Worm (Caenorhabditis elegans) whole organism, late embryonic: ENCODE measurements around the gene crn-2.

Experiments used
- C08G9.2 ChIP-seq: sonication (generic microtip); optimal IDR thresholded peaks from 2 replicates; lab custom pipeline; 2016; ENCODE audit warnings: mild to moderate bottlenecking, missing genetic modification characterization, moderate library complexity, missing compliant biosample characterization
- F13H6.1 ChIP-seq: sonication (generic microtip); optimal IDR thresholded peaks from 2 replicates; lab custom pipeline; 2016; ENCODE audit warnings: missing genetic modification characterization, missing compliant biosample characterization
- K09A11.1 ChIP-seq: sonication (generic microtip); optimal IDR thresholded peaks from 2 replicates; lab custom pipeline; 2017; ENCODE audit warnings: antibody characterized with exemption, mild to moderate bottlenecking, missing genetic modification characterization, missing compliant biosample characterization; ENCODE audit not compliant: insufficient read depth
- Y22D7AL.16 ChIP-seq: sonication (generic microtip); optimal IDR thresholded peaks from 2 replicates; lab custom pipeline; 2016; ENCODE audit warnings: missing genetic modification characterization, missing compliant biosample characterization
- ahr-1 ChIP-seq: sonication (generic microtip); optimal IDR thresholded peaks from 2 replicates; lab custom pipeline; 2016; ENCODE audit warnings: missing genetic modification characterization, missing compliant biosample characterization
- ama-1 ChIP-seq: fragments of 150-350 bp; optimal IDR thresholded peaks from 2 replicates; lab custom pipeline; 2014
- ceh-14 ChIP-seq: sonication (generic microtip); optimal IDR thresholded peaks from 2 replicates; lab custom pipeline; 2016; ENCODE audit warnings: missing genotype, missing genetic modification characterization, missing compliant biosample characterization
- ceh-18 ChIP-seq: sonication (generic microtip); optimal IDR thresholded peaks from 2 replicates; lab custom pipeline; 2016; ENCODE audit warnings: missing genetic modification characterization, missing compliant biosample characterization
- ceh-19 ChIP-seq: fragments of 200-800 bp; sonication (Bioruptor generic); optimal IDR thresholded peaks from 2 replicates; lab custom pipeline; 2018; ENCODE audit warnings: mild to moderate bottlenecking, missing genetic modification characterization, missing compliant biosample characterization
- ceh-22 ChIP-seq: sonication (generic microtip); optimal IDR thresholded peaks from 2 replicates; lab custom pipeline; 2017; ENCODE audit warnings: missing biosample characterization, missing genetic modification characterization
- ceh-24 ChIP-seq: sonication (generic microtip); optimal IDR thresholded peaks from 2 replicates; lab custom pipeline; 2016; ENCODE audit warnings: mild to moderate bottlenecking, missing genetic modification characterization, missing compliant biosample characterization
- ceh-6 ChIP-seq: fragments of 200-800 bp; sonication (Bioruptor generic); optimal IDR thresholded peaks from 2 replicates; lab custom pipeline; 2018; ENCODE audit warnings: mild to moderate bottlenecking, missing genetic modification characterization, missing compliant biosample characterization
- ceh-9 ChIP-seq: sonication (generic microtip); optimal IDR thresholded peaks from 2 replicates; lab custom pipeline; 2016; ENCODE audit warnings: mild to moderate bottlenecking, missing genetic modification characterization, inconsistent platforms, missing compliant biosample characterization
- dmd-4 ChIP-seq: sonication (generic microtip); optimal IDR thresholded peaks from 2 replicates; lab custom pipeline; 2016; ENCODE audit warnings: borderline replicate concordance, missing genetic modification characterization, missing compliant biosample characterization
- dve-1 ChIP-seq: sonication (generic microtip); optimal IDR thresholded peaks from 2 replicates; lab custom pipeline; 2017; ENCODE audit warnings: antibody characterized with exemption, mild to moderate bottlenecking, missing genetic modification characterization, missing compliant biosample characterization
- elt-2 ChIP-seq: sonication (generic microtip); optimal IDR thresholded peaks from 2 replicates; lab custom pipeline; 2016; ENCODE audit warnings: missing genetic modification reagents, missing genetic modification characterization, missing compliant biosample characterization
- elt-4 ChIP-seq: sonication (generic microtip); optimal IDR thresholded peaks from 2 replicates; lab custom pipeline; 2016; ENCODE audit warnings: missing genetic modification characterization, missing compliant biosample characterization
- ets-4 ChIP-seq: sonication (generic microtip); optimal IDR thresholded peaks from 2 replicates; lab custom pipeline; 2016; ENCODE audit warnings: missing genetic modification characterization, missing compliant biosample characterization
- eyg-1 ChIP-seq: sonication (generic microtip); optimal IDR thresholded peaks from 2 replicates; lab custom pipeline; 2016; ENCODE audit warnings: missing genotype, missing genetic modification characterization, missing compliant biosample characterization
- fkh-10 ChIP-seq: fragments of 150-350 bp; optimal IDR thresholded peaks from 2 replicates; lab custom pipeline; 2014; ENCODE audit warnings: missing biosample characterization, missing genetic modification reagents, missing genetic modification characterization
- gmeb-2 ChIP-seq: sonication (generic microtip); optimal IDR thresholded peaks from 2 replicates; lab custom pipeline; 2016; ENCODE audit warnings: missing genetic modification characterization, inconsistent platforms, missing compliant biosample characterization
- hlh-13 ChIP-seq: fragments of 200-800 bp; sonication (Bioruptor generic); optimal IDR thresholded peaks from 2 replicates; lab custom pipeline; 2018; ENCODE audit warnings: mild to moderate bottlenecking, missing genetic modification characterization, missing compliant biosample characterization
- hlh-15 ChIP-seq: sonication (generic microtip); optimal IDR thresholded peaks from 2 replicates; lab custom pipeline; 2016; ENCODE audit warnings: missing genetic modification characterization, missing compliant biosample characterization
- hlh-30 ChIP-seq: sonication (generic microtip); optimal IDR thresholded peaks from 2 replicates; lab custom pipeline; 2017; ENCODE audit warnings: antibody characterized with exemption, missing genetic modification characterization, missing compliant biosample characterization; ENCODE audit not compliant: insufficient read depth
- hlh-6 ChIP-seq: sonication (generic microtip); optimal IDR thresholded peaks from 2 replicates; lab custom pipeline; 2016; ENCODE audit warnings: missing genotype, missing genetic modification characterization, missing compliant biosample characterization
- lim-6 ChIP-seq: sonication (generic microtip); optimal IDR thresholded peaks from 2 replicates; lab custom pipeline; 2016; ENCODE audit warnings: missing genetic modification characterization, missing compliant biosample characterization
- lin-11 ChIP-seq: fragments of 200-800 bp; sonication (Bioruptor generic); optimal IDR thresholded peaks from 2 replicates; lab custom pipeline; 2018; ENCODE audit warnings: mild to moderate bottlenecking, missing genetic modification characterization, missing compliant biosample characterization
- madf-2 ChIP-seq: sonication (generic microtip); optimal IDR thresholded peaks from 2 replicates; lab custom pipeline; 2017; ENCODE audit warnings: missing genetic modification characterization, missing compliant biosample characterization
- mec-3 ChIP-seq: sonication (generic microtip); optimal IDR thresholded peaks from 2 replicates; lab custom pipeline; 2016; ENCODE audit warnings: borderline replicate concordance, missing genetic modification characterization, missing compliant biosample characterization
- nhr-232 ChIP-seq: sonication (generic microtip); optimal IDR thresholded peaks from 2 replicates; lab custom pipeline; 2016; ENCODE audit warnings: missing genetic modification characterization, missing compliant biosample characterization
- npax-4 ChIP-seq: sonication (generic microtip); optimal IDR thresholded peaks from 2 replicates; lab custom pipeline; 2016; ENCODE audit warnings: missing genetic modification characterization, missing compliant biosample characterization
- pag-3 ChIP-seq: sonication (generic microtip); optimal IDR thresholded peaks from 2 replicates; lab custom pipeline; 2016; ENCODE audit warnings: missing compliant biosample characterization, missing genetic modification characterization, borderline replicate concordance
- pax-1 ChIP-seq: fragments of 150-350 bp; optimal IDR thresholded peaks from 2 replicates; lab custom pipeline; 2014; ENCODE audit warnings: missing biosample characterization, missing genetic modification characterization
- sdc-2 ChIP-seq: sonication (generic microtip); optimal IDR thresholded peaks from 2 replicates; lab custom pipeline; 2016; ENCODE audit warnings: missing genotype, missing genetic modification characterization, missing compliant biosample characterization
- sox-2 ChIP-seq: fragments of 200-800 bp; sonication (Bioruptor generic); IDR thresholded peaks from 2 replicates; pipeline ENCODE4 v1.3.6; 2022; ENCODE audit warnings: missing genetic modification reagents, missing genetic modification characterization, missing compliant biosample characterization
- sox-4 ChIP-seq: sonication (generic microtip); optimal IDR thresholded peaks from 2 replicates; lab custom pipeline; 2017; ENCODE audit warnings: mild to moderate bottlenecking, missing genetic modification characterization, inconsistent platforms, missing compliant biosample characterization
- syd-9 ChIP-seq: sonication (generic microtip); optimal IDR thresholded peaks from 2 replicates; lab custom pipeline; 2016; ENCODE audit warnings: mild to moderate bottlenecking, missing genetic modification characterization, moderate library complexity, missing compliant biosample characterization
- tbx-7 ChIP-seq: sonication (generic microtip); optimal IDR thresholded peaks from 2 replicates; lab custom pipeline; 2016; ENCODE audit warnings: missing genotype, missing genetic modification characterization, missing compliant biosample characterization
- ttx-3 ChIP-seq: sonication (generic microtip); optimal IDR thresholded peaks from 2 replicates; lab custom pipeline; 2016; ENCODE audit warnings: missing genetic modification reagents, missing genetic modification characterization, missing compliant biosample characterization
- unc-3 ChIP-seq, 2 experiments: fragments of 200-800 bp in 1 of 2; sonication (Bioruptor generic) in 1 of 2; sonication (generic microtip) in 1 of 2; conservative IDR thresholded peaks in 1 of 2; optimal IDR thresholded peaks in 1 of 2; 2 replicates each; pipeline versions ENCODE4 v1.3.6 to Lab custom; 2016 to 2022; ENCODE audit warnings: missing compliant biosample characterization in 2 of 2, missing genetic modification characterization in 2 of 2, missing genetic modification reagents in 1 of 2

Gene crn-2

DNA sequence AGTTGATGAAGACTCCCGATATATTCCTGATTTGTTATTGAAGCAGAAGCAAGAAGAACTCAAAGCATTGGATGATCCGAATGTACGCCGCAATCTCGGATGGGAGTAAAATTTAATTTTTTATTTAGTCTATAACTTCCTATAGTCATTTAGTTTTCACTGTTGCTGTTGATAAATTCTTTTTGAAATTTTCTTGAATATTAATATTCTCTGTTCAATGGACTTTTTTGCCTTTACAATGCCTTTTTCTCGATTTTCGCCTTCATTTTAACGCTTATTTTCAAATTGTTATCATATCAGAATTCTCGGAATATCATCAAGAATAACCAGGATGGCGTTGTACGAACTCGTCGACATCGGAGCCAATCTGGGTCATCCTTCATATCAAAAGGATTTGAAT lies at the start of gene crn-2:
Gene crn-2, plus strand, starts transcription at position 301 of the 400 bp plus-strand sequence.
- TF ChIP-seq ttx-3 (tag; lab: Kevin White, UChicago), result no peak
- TF ChIP-seq pag-3 (tag; lab: Kevin White, UChicago), result no peak
- TF ChIP-seq lin-11 (tag; lab: Kevin White, UChicago), result no peak
- TF ChIP-seq elt-2, result no peak
- no peak for TF ChIP-seq sox-4 (tag; lab: Kevin White, UChicago)
- no peak for TF ChIP-seq mec-3 (tag; lab: Kevin White, UChicago)
- no peak for TF ChIP-seq ceh-9 (tag; lab: Kevin White, UChicago)
- TF ChIP-seq eyg-1 (tag; lab: Kevin White, UChicago), result no peak
- TF ChIP-seq npax-4, result no peak

DNA sequence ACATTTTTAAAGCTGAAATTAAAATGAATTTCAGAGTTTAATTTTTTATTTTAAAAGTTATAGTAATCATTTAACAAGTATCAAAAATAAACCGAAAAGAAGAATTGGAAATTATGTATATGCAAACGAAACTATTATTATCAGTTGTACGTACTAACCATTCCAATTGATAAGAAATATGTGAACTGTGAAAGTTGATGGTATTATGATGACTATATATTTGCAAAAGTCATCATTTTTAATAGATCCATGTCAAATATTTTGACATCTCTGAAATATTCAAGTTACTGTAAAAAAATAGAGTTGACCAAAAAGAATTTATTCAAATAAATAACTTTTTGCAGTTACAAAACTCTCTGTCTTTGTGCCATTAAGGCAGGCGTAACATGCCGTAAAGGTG lies 46.4 kb upstream of the crn-2 start, which contains the start of gene ugt-48:
Gene ugt-48, minus strand, starts transcription at position 12 of the 400 bp plus-strand sequence.
- TF ChIP-seq syd-9 (tag; lab: Kevin White, UChicago), result no peak
- no peak for TF ChIP-seq F13H6.1
- no peak for TF ChIP-seq gmeb-2 (tag; lab: Kevin White, UChicago)

DNA sequence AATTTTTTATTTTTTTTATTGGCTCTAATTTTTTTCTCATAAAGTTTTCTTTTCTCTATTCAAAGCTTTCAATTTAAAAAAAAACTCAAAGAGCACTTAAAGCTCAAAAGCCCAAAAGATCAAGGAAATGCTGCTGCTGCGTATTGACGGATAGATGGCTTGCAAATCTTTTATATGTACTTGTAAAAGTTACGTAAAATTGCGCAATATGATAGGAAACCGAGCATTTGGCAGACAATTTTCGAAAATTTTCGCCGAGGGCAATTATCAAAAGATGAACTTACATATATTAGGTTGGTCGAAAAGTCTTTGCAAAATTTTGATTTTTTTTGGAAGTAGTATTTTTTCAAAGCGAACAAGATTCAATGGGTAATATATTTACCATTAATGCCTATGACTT lies 45.9 kb upstream of the crn-2 start:
- TF ChIP-seq pag-3 (tag; lab: Kevin White, UChicago) (no peak), ets-4 (tag; lab: Kevin White, UChicago) (no peak), hlh-13 (GFP tag; lab: Kevin White, UChicago) (no peak), ahr-1 (no peak), ceh-6 (no peak), ceh-24 (no peak), hlh-6 (tag; lab: Kevin White, UChicago) (no peak), ceh-22 (no peak), lin-11 (tag; lab: Kevin White, UChicago) (no peak), unc-3 (GFP tag; conservative IDR thresholded peaks at IDR 0.05; lab: Robert Waterston, UW) (no peak), unc-3 (tag; optimal IDR thresholded peaks at IDR 0.05; lab: Kevin White, UChicago) (no peak), hlh-15 (tag; lab: Kevin White, UChicago) (no peak), sox-4 (tag; lab: Kevin White, UChicago) (no peak), sox-2 (no peak), ceh-14 (tag; lab: Kevin White, UChicago) (no peak), fkh-10 (GFP tag; lab: Kevin White, UChicago) (no peak), lim-6 (tag; lab: Kevin White, UChicago) (no peak), ceh-18 (tag; lab: Kevin White, UChicago) (no peak), madf-2 (no peak), F13H6.1 (no peak), hlh-30 (tag; lab: Kevin White, UChicago) (no peak)

DNA sequence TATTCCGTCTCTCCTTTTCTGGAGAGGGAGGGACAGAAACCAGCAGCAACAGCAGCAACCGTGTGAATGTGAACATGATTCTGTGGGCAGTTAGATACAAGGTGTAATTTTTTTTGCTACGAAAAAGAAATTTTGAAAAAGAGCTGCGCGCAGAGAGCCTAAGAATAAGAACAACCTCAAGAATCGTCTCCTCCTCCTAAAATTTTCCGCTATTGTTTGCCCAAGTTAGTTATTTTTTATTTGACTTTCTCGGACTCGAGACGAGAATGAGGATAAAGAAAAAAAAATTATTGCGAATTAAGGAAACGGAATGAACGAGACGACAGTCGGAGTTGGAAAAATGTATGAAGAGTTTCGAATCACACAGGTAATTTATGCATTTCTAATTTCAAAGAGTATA lies 35.8 kb upstream of the crn-2 start, which contains the start of gene glb-5:
Gene glb-5, plus strand, starts transcription at position 301 of the 400 bp plus-strand sequence.
- TF ChIP-seq dve-1 (tag; lab: Kevin White, UChicago), result no peak
- TF ChIP-seq, all 69 proteins: peak for 0

DNA sequence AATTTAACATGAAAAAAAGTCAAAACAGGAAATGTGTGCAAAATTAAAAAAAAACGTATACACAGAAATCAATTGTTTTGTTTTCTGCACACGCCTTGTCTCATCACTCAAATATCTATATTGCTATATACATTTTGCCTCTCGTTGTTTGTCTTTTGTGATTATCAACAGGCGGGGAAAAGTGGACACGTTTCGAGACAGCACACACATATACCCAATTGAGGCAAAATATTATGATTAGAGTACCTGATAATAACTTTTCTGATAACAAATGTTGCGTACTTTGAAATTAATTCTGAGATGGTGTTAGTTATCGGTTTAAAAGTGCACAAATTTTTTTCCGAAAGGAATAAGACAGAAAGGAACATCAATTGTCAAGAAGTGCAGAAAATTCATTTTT lies 34.5 kb upstream of the crn-2 start:
- TF ChIP-seq ceh-19 (GFP tag; lab: Kevin White, UChicago), result no peak
- TF ChIP-seq elt-2, result peak; percentile 91

DNA sequence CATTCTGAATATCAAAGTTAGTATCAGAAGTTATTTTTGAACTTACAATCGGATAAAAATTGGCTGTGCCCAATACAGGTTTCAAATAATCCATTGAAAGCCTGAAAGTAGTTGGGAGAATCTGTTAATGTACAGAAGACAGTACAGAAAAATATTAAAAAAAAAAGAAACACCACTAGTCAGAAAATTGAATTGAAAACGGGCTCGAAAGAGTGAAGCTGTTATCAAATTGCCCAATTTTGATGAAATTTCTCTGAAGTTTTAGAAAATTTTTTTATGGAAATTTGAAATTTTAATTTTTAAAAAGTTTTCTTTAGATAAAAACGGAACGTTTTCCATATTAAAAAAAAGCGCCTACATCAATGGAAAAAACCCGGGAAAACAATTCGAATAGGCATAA lies 27.3 kb upstream of the crn-2 start, which contains the start of gene C18C4.7:
Gene C18C4.7, minus strand, starts transcription at position 101 of the 400 bp plus-strand sequence.
- TF ChIP-seq sox-2 (no peak), pax-1 (no peak), npax-4 (no peak), K09A11.1 (no peak), syd-9 (tag; lab: Kevin White, UChicago) (no peak), ceh-22 (no peak), C08G9.2 (no peak), ceh-14 (tag; lab: Kevin White, UChicago) (no peak), ttx-3 (tag; lab: Kevin White, UChicago) (no peak), sdc-2 (tag; lab: Kevin White, UChicago) (no peak), Y22D7AL.16 (tag; lab: Kevin White, UChicago) (no peak), dmd-4 (no peak), elt-2 (no peak), tbx-7 (tag; lab: Kevin White, UChicago) (no peak), unc-3 (GFP tag; conservative IDR thresholded peaks at IDR 0.05; lab: Robert Waterston, UW) (no peak), unc-3 (tag; optimal IDR thresholded peaks at IDR 0.05; lab: Kevin White, UChicago) (no peak), elt-4 (no peak), F13H6.1 (no peak), nhr-232 (tag; lab: Kevin White, UChicago) (no peak), lin-11 (tag; lab: Kevin White, UChicago) (no peak), ama-1 (lab: Kevin White, UChicago) (no peak)
